Worm (Caenorhabditis elegans): Measurements from ENCODE around the gene nasp-2.
A peak's percentile ranks its signal among the peaks of the same experiment; 100 is the strongest.

Gene nasp-2

ce11 chrV:13338037-13338436, 26.0 kb upstream of the nasp-2 start:
- no peak for TF ChIP-seq aha-1 (tag; optimal IDR thresholded peaks at IDR 0.05)
- TF ChIP-seq ama-1 (optimal IDR thresholded peaks at IDR 0.05): no peak
- TF ChIP-seq fkh-4 (tag; optimal IDR thresholded peaks at IDR 0.05; ENCODE audit: borderline replicate concordance): no peak
- TF ChIP-seq nhr-12 (tag; optimal IDR thresholded peaks at IDR 0.05): no peak
- TF ChIP-seq zag-1 (tag; optimal IDR thresholded peaks at IDR 0.05): no peak
- no peak for TF ChIP-seq nhr-90 (tag; optimal IDR thresholded peaks at IDR 0.05; ENCODE audit: poor library complexity)

ce11 chrV:13335883-13336419, 23.9 kb upstream of the nasp-2 start, which contains the start of gene C50B6.9:
TSS of gene C50B6.9 (plus strand) at chrV:13336369.
- peak; percentile 26 for TF ChIP-seq mep-1 (tag; optimal IDR thresholded peaks at IDR 0.05)
- TF ChIP-seq C04F5.9 (tag; optimal IDR thresholded peaks at IDR 0.05): no peak
- no peak for TF ChIP-seq lin-39 (tag; optimal IDR thresholded peaks at IDR 0.05)
- TF ChIP-seq blmp-1 (tag; optimal IDR thresholded peaks at IDR 0.05): peak; percentile 21
- no peak for TF ChIP-seq hlh-4 (tag; optimal IDR thresholded peaks at IDR 0.05)
- no peak for TF ChIP-seq mdl-1 (tag; optimal IDR thresholded peaks at IDR 0.05)

- TF ChIP-seq nhr-28 (tag; optimal IDR thresholded peaks at IDR 0.05) (no peak), zip-4 (GFP tag; optimal IDR thresholded peaks at IDR 0.05) (no peak), irx-1 (tag; optimal IDR thresholded peaks at IDR 0.05) (no peak), rnt-1 (tag; optimal IDR thresholded peaks at IDR 0.05) (peak; percentile 7), pax-3 (tag; optimal IDR thresholded peaks at IDR 0.05) (no peak), pqm-1 (tag; optimal IDR thresholded peaks at IDR 0.05) (no peak), nhr-85 (tag) (peak; percentile 18), lin-35 (GFP tag; optimal IDR thresholded peaks at IDR 0.05) (peak in 1 of 2 experiments; percentile 4), nhr-19 (GFP tag; conservative IDR thresholded peaks at IDR 0.05) (no peak), nhr-20 (tag; optimal IDR thresholded peaks at IDR 0.05) (peak; percentile 11), fkh-10 (GFP tag; optimal IDR thresholded peaks at IDR 0.05) (no peak), lin-39 (tag; optimal IDR thresholded peaks at IDR 0.05) (no peak), nhr-71 (tag; optimal IDR thresholded peaks at IDR 0.05) (peak; percentile 19), elt-2 (tag; optimal IDR thresholded peaks at IDR 0.05) (no peak), C34B4.2 (tag; optimal IDR thresholded peaks at IDR 0.05) (no peak), grh-1 (GFP tag; IDR thresholded peaks at IDR 0.05) (no peak), nhr-237 (tag; optimal IDR thresholded peaks at IDR 0.05) (no peak), hpl-2 (GFP tag; optimal IDR thresholded peaks at IDR 0.05) (no peak), blmp-1 (tag; optimal IDR thresholded peaks at IDR 0.05) (no peak), dsc-1 (tag; optimal IDR thresholded peaks at IDR 0.05) (no peak), egl-13 (tag; optimal IDR thresholded peaks at IDR 0.05) (no peak), ztf-4 (tag; optimal IDR thresholded peaks at IDR 0.05) (no peak), mdl-1 (tag; optimal IDR thresholded peaks at IDR 0.05) (peak in 1 of 2 experiments; percentile 11), ama-1 (optimal IDR thresholded peaks at IDR 0.05) (no peak), lin-14 (GFP tag; optimal IDR thresholded peaks at IDR 0.05) (peak; percentile 3), unc-98 (GFP tag; IDR thresholded peaks at IDR 0.05) (no peak), fkh-8 (tag; optimal IDR thresholded peaks at IDR 0.05) (peak; percentile 27), sox-4 (tag; optimal IDR thresholded peaks at IDR 0.05) (no peak), Y116A8C.19 (tag; optimal IDR thresholded peaks at IDR 0.05; ENCODE audit: borderline replicate concordance) (no peak)
Measured at ce11 chrV:13334447-13334846, 22.4 kb upstream of the nasp-2 start.

Data from whole organism, L1 larva.